Fruit fly (Drosophila melanogaster) whole organism, embryonic: ENCODE data around the gene jagn.

Experiments used
- Antp ChIP-seq: fragments of 200-800 bp; sonication (Bioruptor generic); optimal IDR thresholded peaks from 3 replicates; lab custom pipeline; 2016; ENCODE audit warnings: missing biosample characterization, missing genetic modification characterization
- Atf3 ChIP-seq: fragments of 200-800 bp; sonication (Bioruptor generic); optimal IDR thresholded peaks from 3 replicates; lab custom pipeline; 2016; ENCODE audit warnings: missing biosample characterization, missing genetic modification characterization
- Awh ChIP-seq: fragments of 200-800 bp; sonication (Bioruptor generic); IDR thresholded peaks from 2 replicates; pipeline ENCODE4, ENCODE4 v1.3.6; 2022; ENCODE audit warnings: missing biosample characterization, missing genetic modification characterization
- Blimp-1 ChIP-seq: fragments of 200-800 bp; sonication (Bioruptor generic); optimal IDR thresholded peaks from 3 replicates; lab custom pipeline; 2018; ENCODE audit warnings: missing biosample characterization, missing genetic modification characterization, mild to moderate bottlenecking, moderate library complexity, missing genetic modification reagents
- BtbVII ChIP-seq: fragments of 200-800 bp; sonication (Bioruptor generic); optimal IDR thresholded peaks from 3 replicates; lab custom pipeline; 2017; ENCODE audit warnings: missing biosample characterization, mild to moderate bottlenecking, missing genetic modification characterization
- CG10209 ChIP-seq: fragments of 200-800 bp; sonication (Bioruptor generic); optimal IDR thresholded peaks from 3 replicates; lab custom pipeline; 2017; ENCODE audit warnings: missing biosample characterization, mild to moderate bottlenecking, missing genetic modification characterization, missing genetic modification reagents
- CG10274 ChIP-seq: fragments of 200-800 bp; sonication (Bioruptor generic); optimal IDR thresholded peaks from 3 replicates; lab custom pipeline; 2017; ENCODE audit warnings: missing biosample characterization, mild to moderate bottlenecking, missing genetic modification characterization
- CG10321 ChIP-seq: fragments of 200-800 bp; sonication (Bioruptor generic); IDR thresholded peaks from 2 replicates; pipeline ENCODE4 v1.3.6; 2022; ENCODE audit warnings: missing biosample characterization, missing genetic modification characterization
- CG10462 ChIP-seq: fragments of 200-800 bp; sonication (Bioruptor generic); optimal IDR thresholded peaks from 2 replicates; lab custom pipeline; 2016; ENCODE audit warnings: missing biosample characterization, missing genetic modification characterization
- CG10543 ChIP-seq: fragments of 200-800 bp; sonication (Bioruptor generic); optimal IDR thresholded peaks from 3 replicates; lab custom pipeline; 2017; ENCODE audit warnings: missing biosample characterization, mild to moderate bottlenecking, missing genetic modification characterization, moderate library complexity
- CG11247 ChIP-seq: fragments of 200-800 bp; sonication (Bioruptor generic); IDR thresholded peaks from 2 replicates; pipeline ENCODE4 v1.3.6; 2022; ENCODE audit warnings: missing biosample characterization, missing genetic modification characterization
- CG11560 ChIP-seq: fragments of 200-800 bp; sonication (Bioruptor generic); IDR thresholded peaks from 3 replicates; pipeline ENCODE4 v1.3.6; 2022; ENCODE audit warnings: missing biosample characterization, missing genetic modification characterization
- CG12744 ChIP-seq: fragments of 200-800 bp; sonication (Bioruptor generic); optimal IDR thresholded peaks from 2 replicates; lab custom pipeline; 2016; ENCODE audit warnings: missing biosample characterization, missing genetic modification characterization
- CG13624 ChIP-seq: fragments of 200-800 bp; sonication (Bioruptor generic); optimal IDR thresholded peaks from 2 replicates; lab custom pipeline; 2016; ENCODE audit warnings: missing biosample characterization, missing genetic modification characterization
- CG15011 ChIP-seq: fragments of 200-800 bp; sonication (Bioruptor generic); optimal IDR thresholded peaks from 3 replicates; lab custom pipeline; 2018; ENCODE audit warnings: missing biosample characterization, mild to moderate bottlenecking, missing genetic modification characterization
- CG16779 ChIP-seq: fragments of 200-800 bp; sonication (Bioruptor generic); IDR thresholded peaks from 2 replicates; pipeline ENCODE4 v1.3.6; 2022; ENCODE audit warnings: missing biosample characterization, missing genetic modification characterization
- CG17361 ChIP-seq: fragments of 200-800 bp; sonication (Bioruptor generic); IDR thresholded peaks from 3 replicates; pipeline ENCODE4 v1.3.6; 2022; ENCODE audit warnings: missing biosample characterization, missing genetic modification characterization
- CG2889 ChIP-seq: fragments of 200-800 bp; sonication (Bioruptor generic); IDR thresholded peaks from 3 replicates; pipeline ENCODE4 v1.3.6; 2022; ENCODE audit warnings: missing biosample characterization, missing genetic modification characterization
- CG30020 ChIP-seq: fragments of 200-800 bp; optimal IDR thresholded peaks from 2 replicates; lab custom pipeline; 2019; ENCODE audit warnings: missing biosample characterization, mild to moderate bottlenecking, missing genetic modification characterization, moderate library complexity
- CG33557 ChIP-seq: fragments of 200-800 bp; sonication (Bioruptor generic); optimal IDR thresholded peaks from 2 replicates; lab custom pipeline; 2019; ENCODE audit warnings: missing biosample characterization, mild to moderate bottlenecking, missing genetic modification characterization, moderate library complexity
- CG34422 ChIP-seq: fragments of 200-800 bp; sonication (Bioruptor generic); IDR thresholded peaks from 3 replicates; pipeline ENCODE4 v1.3.6; 2022; ENCODE audit warnings: missing biosample characterization, missing genetic modification characterization
- CG3995 ChIP-seq: fragments of 200-800 bp; sonication (Bioruptor generic); optimal IDR thresholded peaks from 3 replicates; lab custom pipeline; 2016; ENCODE audit warnings: missing biosample characterization, missing genetic modification characterization
- CG4282 ChIP-seq: fragments of 200-800 bp; sonication (Bioruptor generic); optimal IDR thresholded peaks from 2 replicates; lab custom pipeline; 2016; ENCODE audit warnings: missing biosample characterization, missing genetic modification characterization
- CG4617 ChIP-seq: fragments of 200-800 bp; sonication (Bioruptor generic); optimal IDR thresholded peaks from 3 replicates; lab custom pipeline; 2016; ENCODE audit warnings: missing biosample characterization, missing genetic modification characterization, borderline replicate concordance
- CG5180 ChIP-seq: fragments of 200-800 bp; sonication (Bioruptor generic); optimal IDR thresholded peaks from 3 replicates; lab custom pipeline; 2017; ENCODE audit warnings: missing biosample characterization, missing genetic modification characterization, mild to moderate bottlenecking, moderate library complexity, missing genetic modification reagents
- CG6683 ChIP-seq: fragments of 200-800 bp; sonication (Bioruptor generic); optimal IDR thresholded peaks from 2 replicates; lab custom pipeline; 2017; ENCODE audit warnings: missing biosample characterization, mild to moderate bottlenecking, missing genetic modification characterization, missing genetic modification reagents
- CG6765 ChIP-seq: fragments of 200-800 bp; sonication (Bioruptor generic); optimal IDR thresholded peaks from 3 replicates; lab custom pipeline; 2017; ENCODE audit warnings: missing biosample characterization, mild to moderate bottlenecking, missing genetic modification characterization
- CG6813 ChIP-seq: fragments of 200-800 bp; sonication (Bioruptor generic); optimal IDR thresholded peaks from 2 replicates; lab custom pipeline; 2017; ENCODE audit warnings: missing biosample characterization, missing genetic modification characterization, mild to moderate bottlenecking, moderate library complexity, missing genetic modification reagents
- CG7963 ChIP-seq: fragments of 200-800 bp; sonication (Bioruptor generic); IDR thresholded peaks from 3 replicates; pipeline ENCODE4 v1.3.6; 2022; ENCODE audit warnings: missing biosample characterization, missing genetic modification characterization; ENCODE audit not compliant: partially characterized antibody
- CG7987 ChIP-seq: fragments of 200-800 bp; sonication (Bioruptor generic); optimal IDR thresholded peaks from 2 replicates; lab custom pipeline; 2018; ENCODE audit warnings: missing biosample characterization, mild to moderate bottlenecking, missing genetic modification characterization, moderate library complexity
- CG9876 ChIP-seq: fragments of 200-800 bp; sonication (Bioruptor generic); optimal IDR thresholded peaks from 2 replicates; lab custom pipeline; 2016; ENCODE audit warnings: missing biosample characterization, missing genetic modification characterization
- CHES-1-like ChIP-seq: fragments of 200-800 bp; sonication (Bioruptor generic); optimal IDR thresholded peaks from 2 replicates; lab custom pipeline; 2016; ENCODE audit warnings: missing biosample characterization, missing genetic modification characterization
- D19A ChIP-seq: fragments of 200-800 bp; optimal IDR thresholded peaks from 3 replicates; lab custom pipeline; 2019; ENCODE audit warnings: missing biosample characterization, mild to moderate bottlenecking, missing genetic modification characterization, moderate library complexity
- Dp ChIP-seq: fragments of 200-800 bp; sonication (Bioruptor generic); optimal IDR thresholded peaks from 2 replicates; lab custom pipeline; 2018; ENCODE audit warnings: missing biosample characterization, mild to moderate bottlenecking, missing genetic modification characterization, moderate library complexity
- ERR ChIP-seq: fragments of 200-800 bp; sonication (Bioruptor generic); optimal IDR thresholded peaks from 2 replicates; lab custom pipeline; 2016; ENCODE audit warnings: missing biosample characterization, missing genetic modification characterization
- Ets97D ChIP-seq: fragments of 200-800 bp; sonication (Bioruptor generic); optimal IDR thresholded peaks from 3 replicates; lab custom pipeline; 2016; ENCODE audit warnings: missing biosample characterization, missing genetic modification characterization
- MTF-1 ChIP-seq: fragments of 200-800 bp; sonication (Bioruptor generic); optimal IDR thresholded peaks from 2 replicates; lab custom pipeline; 2018; ENCODE audit warnings: missing biosample characterization, mild to moderate bottlenecking, missing genetic modification characterization, borderline replicate concordance
- Sin3A ChIP-seq: fragments of >200 bp; optimal IDR thresholded peaks from 2 replicates; lab custom pipeline; 2018
- dan ChIP-seq: fragments of 200-800 bp; sonication (Bioruptor generic); IDR thresholded peaks from 2 replicates; pipeline ENCODE4 v1.3.6; 2022; ENCODE audit warnings: missing biosample characterization, missing genetic modification characterization
- dimm ChIP-seq: fragments of 200-800 bp; sonication (Bioruptor generic); IDR thresholded peaks from 2 replicates; pipeline ENCODE4 v1.3.6; 2022; ENCODE audit warnings: missing biosample characterization, missing genetic modification characterization
- dpn ChIP-seq, 2 experiments: fragments of 200-800 bp; sonication (Bioruptor generic); optimal IDR thresholded peaks; 3 replicates each; lab custom pipeline; 2016; ENCODE audit warnings: missing biosample characterization in 2 of 2, missing genetic modification characterization in 2 of 2
- h ChIP-seq: fragments of >200 bp; optimal IDR thresholded peaks from 2 replicates; lab custom pipeline; 2017
- inv ChIP-seq: fragments of 200-800 bp; sonication (Bioruptor generic); IDR thresholded peaks from 2 replicates; pipeline ENCODE4 v1.3.6; 2022; ENCODE audit warnings: missing biosample characterization, missing genetic modification characterization; ENCODE audit not compliant: partially characterized antibody
- jigr1 ChIP-seq: fragments of 200-800 bp; sonication (Bioruptor generic); IDR thresholded peaks from 3 replicates; pipeline ENCODE4 v1.3.6; 2022; ENCODE audit warnings: missing biosample characterization, missing genetic modification characterization
- lola ChIP-seq, 3 experiments: fragments of >200 bp in 2 of 3; fragments of 200-800 bp in 1 of 3; sonication (Bioruptor generic) in 1 of 3; optimal IDR thresholded peaks; 2 replicates each; lab custom pipeline; 2017 to 2019; ENCODE audit warnings: missing biosample characterization in 3 of 3, missing genetic modification characterization in 3 of 3, mild to moderate bottlenecking in 1 of 3, moderate library complexity in 1 of 3
- luna ChIP-seq: fragments of 200-800 bp; sonication (Bioruptor generic); optimal IDR thresholded peaks from 2 replicates; lab custom pipeline; 2016; ENCODE audit warnings: missing biosample characterization, missing genetic modification characterization
- row ChIP-seq: fragments of 200-800 bp; sonication (Bioruptor generic); IDR thresholded peaks from 3 replicates; pipeline ENCODE4 v1.3.6; 2022; ENCODE audit warnings: missing biosample characterization, missing genetic modification characterization
- sens ChIP-seq: fragments of 200-800 bp; sonication (Bioruptor generic); peaks from one replicate; lab custom pipeline; 2016; ENCODE audit warnings: missing biosample characterization, missing genetic modification characterization
- slp2 ChIP-seq: fragments of 200-800 bp; sonication (Bioruptor generic); optimal IDR thresholded peaks from 2 replicates; lab custom pipeline; 2016; ENCODE audit warnings: missing biosample characterization, missing genetic modification characterization
- sug ChIP-seq: fragments of 200-800 bp; optimal IDR thresholded peaks from 2 replicates; lab custom pipeline; 2019; ENCODE audit warnings: missing biosample characterization, mild to moderate bottlenecking, missing genetic modification characterization, moderate library complexity
- tin ChIP-seq: fragments of 200-800 bp; sonication (Bioruptor generic); optimal IDR thresholded peaks from 3 replicates; lab custom pipeline; 2016; ENCODE audit warnings: missing biosample characterization, missing genetic modification characterization
- trem ChIP-seq: fragments of 200-800 bp; optimal IDR thresholded peaks from 3 replicates; lab custom pipeline; 2019; ENCODE audit warnings: missing biosample characterization, mild to moderate bottlenecking, missing genetic modification characterization, moderate library complexity
- tx ChIP-seq: fragments of 200-800 bp; sonication (Bioruptor generic); optimal IDR thresholded peaks from 2 replicates; lab custom pipeline; 2016; ENCODE audit warnings: missing biosample characterization, missing genetic modification characterization

jagn gene

dm6 chr3R:5746646-5747045 is 32.5 kb upstream of the jagn start (continued):
- TF ChIP-seq BtbVII (GFP tag; lab: Kevin White, UChicago) (no peak), sug (tag; lab: Kevin White, UChicago) (peak; percentile 13), CG10274 (GFP tag; lab: Kevin White, UChicago) (no peak), inv (no peak), Antp (no peak), CG5180 (GFP tag; lab: Kevin White, UChicago) (no peak), CG6765 (GFP tag; lab: Kevin White, UChicago) (peak; percentile 64), h (lab: Kevin White, UChicago) (no peak), CG6683 (GFP tag; lab: Kevin White, UChicago) (peak; percentile 13), CG4617 (GFP tag; lab: Kevin White, UChicago) (no peak), dan (GFP tag; lab: Robert Waterston, UW) (no peak), lola (GFP tag; optimal IDR thresholded peaks at IDR 0.05; lab: Kevin White, UChicago) (no peak), Blimp-1 (GFP tag; lab: Kevin White, UChicago) (no peak), CG4282 (GFP tag; lab: Kevin White, UChicago) (no peak), CG12744 (peak; percentile 7), CG17361 (GFP tag; lab: Robert Waterston, UW) (no peak), tx (no peak), CG30020 (tag; lab: Kevin White, UChicago) (no peak), CG7987 (GFP tag; lab: Kevin White, UChicago) (peak; percentile 39), Awh (GFP tag; lab: Robert Waterston, UW) (no peak), MTF-1 (peak; percentile 18), Sin3A (lab: Kevin White, UChicago) (no peak), CG10462 (GFP tag; lab: Kevin White, UChicago) (no peak), CG11247 (GFP tag; lab: Robert Waterston, UW) (no peak), dimm (GFP tag; lab: Robert Waterston, UW) (no peak), CG3995 (GFP tag; lab: Kevin White, UChicago) (no peak), CG9876 (GFP tag; lab: Kevin White, UChicago) (no peak), CHES-1-like (GFP tag; lab: Kevin White, UChicago) (no peak), luna (GFP tag; lab: Kevin White, UChicago) (no peak), ERR (GFP tag; lab: Kevin White, UChicago) (no peak), dpn (GFP tag; optimal IDR thresholded peaks at IDR 0.05; lab: Kevin White, UChicago) (no peak), CG13624 (GFP tag; lab: Kevin White, UChicago) (no peak), trem (no peak), Atf3 (no peak), slp2 (GFP tag; lab: Kevin White, UChicago) (no peak), CG16779 (GFP tag; lab: Robert Waterston, UW) (no peak), D19A (tag; lab: Kevin White, UChicago) (no peak), CG33557 (GFP tag; lab: Kevin White, UChicago) (no peak), tin (GFP tag; lab: Kevin White, UChicago) (no peak), CG15011 (no peak), CG10321 (GFP tag; lab: Robert Waterston, UW) (no peak), CG11560 (tag; lab: Robert Waterston, UW) (no peak), CG34422 (GFP tag; lab: Robert Waterston, UW) (no peak), CG10209 (GFP tag; lab: Kevin White, UChicago) (peak; percentile 50), CG2889 (no peak), Dp (GFP tag; lab: Kevin White, UChicago) (no peak), row (GFP tag; lab: Robert Waterston, UW) (no peak), Ets97D (no peak), jigr1 (GFP tag; lab: Robert Waterston, UW) (no peak), sens (peak; percentile 78), CG6813 (peak; percentile 81), CG10543 (GFP tag; lab: Kevin White, UChicago) (peak; percentile 71), CG7963 (GFP tag; lab: Robert Waterston, UW) (no peak)
